Fruit fly (Drosophila melanogaster) whole organism, embryonic: Measurements from ENCODE around the gene Eato.

Experiments used
- Ada2b ChIP-seq: fragments of 200-800 bp; sonication (Bioruptor generic); IDR thresholded peaks from 2 replicates; pipeline ENCODE4 v1.3.6; 2022; ENCODE audit warnings: missing biosample characterization, missing genetic modification characterization
- B-H2 ChIP-seq: fragments of 200-800 bp; sonication (Bioruptor generic); optimal IDR thresholded peaks from 2 replicates; lab custom pipeline; 2018; ENCODE audit warnings: missing biosample characterization, mild to moderate bottlenecking, missing genetic modification characterization
- CG10209 ChIP-seq: fragments of 200-800 bp; sonication (Bioruptor generic); optimal IDR thresholded peaks from 3 replicates; lab custom pipeline; 2017; ENCODE audit warnings: missing biosample characterization, mild to moderate bottlenecking, missing genetic modification characterization, missing genetic modification reagents
- CG11560 ChIP-seq: fragments of 200-800 bp; sonication (Bioruptor generic); IDR thresholded peaks from 3 replicates; pipeline ENCODE4 v1.3.6; 2022; ENCODE audit warnings: missing biosample characterization, missing genetic modification characterization
- CG12391 ChIP-seq: fragments of 200-800 bp; sonication (Bioruptor generic); optimal IDR thresholded peaks from 3 replicates; lab custom pipeline; 2018; ENCODE audit warnings: missing biosample characterization, mild to moderate bottlenecking, missing genetic modification characterization, moderate library complexity
- CG13296 ChIP-seq: fragments of 200-800 bp; sonication (Bioruptor generic); optimal IDR thresholded peaks from 3 replicates; lab custom pipeline; 2018; ENCODE audit warnings: missing biosample characterization, mild to moderate bottlenecking, missing genetic modification characterization
- CG14860 ChIP-seq: fragments of 200-800 bp; sonication (Bioruptor generic); IDR thresholded peaks from 3 replicates; pipeline ENCODE4 v1.3.6; 2022; ENCODE audit warnings: missing biosample characterization, missing genetic modification characterization; ENCODE audit not compliant: partially characterized antibody
- CG1647 ChIP-seq: fragments of 200-800 bp; sonication (Bioruptor generic); optimal IDR thresholded peaks from 3 replicates; lab custom pipeline; 2016; ENCODE audit warnings: missing biosample characterization, missing genetic modification characterization
- CG16779 ChIP-seq: fragments of 200-800 bp; sonication (Bioruptor generic); IDR thresholded peaks from 2 replicates; pipeline ENCODE4 v1.3.6; 2022; ENCODE audit warnings: missing biosample characterization, missing genetic modification characterization
- CG18476 ChIP-seq: fragments of 200-800 bp; sonication (Bioruptor generic); optimal IDR thresholded peaks from 2 replicates; lab custom pipeline; 2016; ENCODE audit warnings: missing biosample characterization, mild to moderate bottlenecking, missing genetic modification characterization
- CG2875 ChIP-seq: fragments of 200-800 bp; sonication (Bioruptor generic); optimal IDR thresholded peaks from 2 replicates; lab custom pipeline; 2017; ENCODE audit warnings: missing biosample characterization, mild to moderate bottlenecking, missing genetic modification characterization, missing genetic modification reagents
- CG6689 ChIP-seq: fragments of 200-800 bp; sonication (Bioruptor generic); IDR thresholded peaks from 2 replicates; pipeline ENCODE4 v1.3.6; 2022; ENCODE audit warnings: missing biosample characterization, missing genetic modification characterization
- CG6854 ChIP-seq: fragments of 200-800 bp; sonication (Bioruptor generic); optimal IDR thresholded peaks from 3 replicates; lab custom pipeline; 2017; ENCODE audit warnings: missing biosample characterization, mild to moderate bottlenecking, missing genetic modification characterization
- CG7357 ChIP-seq: fragments of 200-800 bp; sonication (Bioruptor generic); IDR thresholded peaks from 3 replicates; pipeline ENCODE4 v1.3.6; 2022; ENCODE audit warnings: missing biosample characterization, missing genetic modification characterization
- CG8478 ChIP-seq: fragments of >200 bp; optimal IDR thresholded peaks from 2 replicates; lab custom pipeline; 2018
- CG9932 ChIP-seq: fragments of 200-800 bp; sonication (Bioruptor generic); IDR thresholded peaks from 2 replicates; pipeline ENCODE4 v1.3.6; 2022; ENCODE audit warnings: missing biosample characterization, missing genetic modification characterization
- Dll ChIP-seq: fragments of 200-800 bp; sonication (Bioruptor generic); IDR thresholded peaks from 4 replicates; pipeline ENCODE4 v1.3.6; 2022; ENCODE audit warnings: missing biosample characterization, missing genetic modification characterization; ENCODE audit not compliant: partially characterized antibody
- Doc2 ChIP-seq: fragments of 200-800 bp; sonication (Bioruptor generic); IDR thresholded peaks from 2 replicates; pipeline ENCODE4 v1.3.6; 2022; ENCODE audit warnings: missing biosample characterization, missing genetic modification characterization
- ERR ChIP-seq: fragments of 200-800 bp; sonication (Bioruptor generic); optimal IDR thresholded peaks from 2 replicates; lab custom pipeline; 2016; ENCODE audit warnings: missing biosample characterization, missing genetic modification characterization
- Ets65A ChIP-seq: fragments of 200-800 bp; sonication (Bioruptor generic); peaks from one replicate; lab custom pipeline; 2016; ENCODE audit warnings: missing biosample characterization, missing genetic modification characterization
- Hmr ChIP-seq: fragments of 200-800 bp; sonication (Bioruptor generic); optimal IDR thresholded peaks from 3 replicates; lab custom pipeline; 2017; ENCODE audit warnings: mild to moderate bottlenecking, missing biosample characterization, missing genetic modification reagents, missing genetic modification characterization
- Hr39 ChIP-seq: fragments of >200 bp; optimal IDR thresholded peaks from 2 replicates; lab custom pipeline; 2017
- Med ChIP-seq: fragments of 200-800 bp; sonication (Bioruptor generic); peaks from one replicate; lab custom pipeline; 2016; ENCODE audit warnings: missing biosample characterization, missing genetic modification characterization, mild to moderate bottlenecking, inconsistent platforms, moderate library complexity
- Neu2 ChIP-seq: fragments of 200-800 bp; sonication (Bioruptor generic); optimal IDR thresholded peaks from 3 replicates; lab custom pipeline; 2016; ENCODE audit warnings: missing biosample characterization, missing genetic modification characterization, borderline replicate concordance
- Nf-YA ChIP-seq: fragments of 200-800 bp; sonication (Bioruptor generic); IDR thresholded peaks from 2 replicates; pipeline ENCODE4 v1.3.6; 2022; ENCODE audit warnings: missing biosample characterization, missing genetic modification characterization
- Opbp ChIP-seq: fragments of 200-800 bp; sonication (Bioruptor generic); IDR thresholded peaks from 3 replicates; pipeline ENCODE4 v1.3.6; 2022; ENCODE audit warnings: missing biosample characterization, missing genetic modification characterization; ENCODE audit not compliant: partially characterized antibody
- Pdp1 ChIP-seq, 2 experiments: fragments of 200-800 bp; sonication (Bioruptor generic); optimal IDR thresholded peaks; 3 replicates each; lab custom pipeline; 2016; ENCODE audit warnings: missing biosample characterization in 2 of 2, missing genetic modification characterization in 2 of 2, mild to moderate bottlenecking in 1 of 2, moderate library complexity in 1 of 2
- Poxn ChIP-seq: fragments of 200-800 bp; sonication (Bioruptor generic); IDR thresholded peaks from 2 replicates; pipeline ENCODE4 v1.3.6; 2022; ENCODE audit warnings: missing biosample characterization, missing genetic modification characterization
- Sin3A ChIP-seq: fragments of >200 bp; optimal IDR thresholded peaks from 2 replicates; lab custom pipeline; 2018
- TFAM ChIP-seq: fragments of 200-800 bp; sonication (Bioruptor generic); optimal IDR thresholded peaks from 2 replicates; lab custom pipeline; 2017; ENCODE audit warnings: missing biosample characterization, missing genetic modification characterization, inconsistent platforms
- Taf1 ChIP-seq: fragments of 200-800 bp; sonication (Bioruptor generic); IDR thresholded peaks from 2 replicates; pipeline ENCODE4 v1.3.6; 2022; ENCODE audit warnings: missing biosample characterization, missing genetic modification characterization
- Tbp ChIP-seq: fragments of >200 bp; optimal IDR thresholded peaks from 2 replicates; lab custom pipeline; 2018; ENCODE audit warnings: missing biosample characterization, missing genetic modification characterization
- Xbp1 ChIP-seq: fragments of 200-800 bp; sonication (Bioruptor generic); optimal IDR thresholded peaks from 3 replicates; lab custom pipeline; 2016; ENCODE audit warnings: missing biosample characterization, mild to moderate bottlenecking, missing genetic modification characterization
- abd-A ChIP-seq: fragments of 200-800 bp; sonication (Bioruptor generic); optimal IDR thresholded peaks from 3 replicates; lab custom pipeline; 2019; ENCODE audit warnings: missing biosample characterization, mild to moderate bottlenecking, missing genetic modification characterization, moderate library complexity
- ash1 ChIP-seq: fragments of 200-800 bp; sonication (Bioruptor generic); optimal IDR thresholded peaks from 2 replicates; lab custom pipeline; 2018; ENCODE audit warnings: missing biosample characterization, mild to moderate bottlenecking, missing genetic modification characterization
- cad ChIP-seq: fragments of >200 bp; optimal IDR thresholded peaks from 2 replicates; lab custom pipeline; 2017; ENCODE audit warnings: missing biosample characterization, missing genetic modification characterization
- ems ChIP-seq: fragments of 200-800 bp; sonication (Bioruptor generic); optimal IDR thresholded peaks from 3 replicates; lab custom pipeline; 2016; ENCODE audit warnings: missing biosample characterization, missing genetic modification characterization
- ftz-f1 ChIP-seq: fragments of 200-800 bp; sonication (Bioruptor generic); optimal IDR thresholded peaks from 2 replicates; lab custom pipeline; 2016; ENCODE audit warnings: missing biosample characterization, missing genetic modification characterization
- hb ChIP-seq: fragments of 200-800 bp; sonication (Bioruptor generic); IDR thresholded peaks from 3 replicates; pipeline ENCODE4 v1.3.6; 2022; ENCODE audit warnings: missing biosample characterization, missing genetic modification characterization; ENCODE audit not compliant: partially characterized antibody
- hkb ChIP-seq, 2 experiments: fragments of 200-800 bp in 1 of 2; fragments of >200 bp in 1 of 2; sonication (Bioruptor generic) in 1 of 2; IDR thresholded peaks in 1 of 2; optimal IDR thresholded peaks in 1 of 2; 2 replicates each; pipeline versions ENCODE4 v1.3.6 to Lab custom; 2017 to 2022; ENCODE audit warnings: missing biosample characterization in 1 of 2, missing genetic modification characterization in 1 of 2
- nau ChIP-seq: fragments of 200-800 bp; sonication (Bioruptor generic); optimal IDR thresholded peaks from 3 replicates; lab custom pipeline; 2017; ENCODE audit warnings: missing biosample characterization, mild to moderate bottlenecking, missing genetic modification characterization, missing genetic modification reagents
- pho ChIP-seq: fragments of 200-800 bp; sonication (Bioruptor generic); optimal IDR thresholded peaks from 2 replicates; lab custom pipeline; 2016; ENCODE audit warnings: missing biosample characterization, missing genetic modification characterization
- pros ChIP-seq: fragments of 200-800 bp; sonication (Bioruptor generic); optimal IDR thresholded peaks from 3 replicates; lab custom pipeline; 2019; ENCODE audit warnings: missing biosample characterization, mild to moderate bottlenecking, missing genetic modification characterization, moderate library complexity
- schlank ChIP-seq: fragments of 200-800 bp; sonication (Bioruptor generic); optimal IDR thresholded peaks from 2 replicates; lab custom pipeline; 2018; ENCODE audit warnings: missing biosample characterization, mild to moderate bottlenecking, missing genetic modification characterization
- sima ChIP-seq: fragments of 200-800 bp; sonication (Bioruptor generic); optimal IDR thresholded peaks from 2 replicates; lab custom pipeline; 2016; ENCODE audit warnings: missing biosample characterization, missing genetic modification characterization
- sna ChIP-seq: fragments of 200-800 bp; sonication (Bioruptor generic); IDR thresholded peaks from 2 replicates; pipeline ENCODE4 v1.3.6; 2022; ENCODE audit warnings: missing biosample characterization, missing genetic modification characterization; ENCODE audit not compliant: partially characterized antibody
- vvl ChIP-seq: fragments of 200-800 bp; sonication (Bioruptor generic); IDR thresholded peaks from 2 replicates; pipeline ENCODE4 v1.3.6; 2022; ENCODE audit warnings: missing biosample characterization, missing genetic modification characterization
- zf30C ChIP-seq: fragments of 200-800 bp; sonication (Bioruptor generic); optimal IDR thresholded peaks from 3 replicates; lab custom pipeline; 2018; ENCODE audit warnings: missing biosample characterization, mild to moderate bottlenecking, missing genetic modification characterization
- zfh1 ChIP-seq: fragments of 200-800 bp; sonication (Bioruptor generic); IDR thresholded peaks from 3 replicates; pipeline ENCODE4 v1.3.6; 2022; ENCODE audit warnings: missing biosample characterization, missing genetic modification characterization

Gene Eato

dm6 chr2L:13835002-13835910 is 51.4 kb downstream of the Eato start, which contains the start of the genes mRpS23 and CenG1A (continued):
- TF ChIP-seq CG7357 (GFP tag; lab: Robert Waterston, UW) (peak; percentile 99), vvl (GFP tag; lab: Robert Waterston, UW) (peak; percentile 100), Ets65A (GFP tag; lab: Kevin White, UChicago) (peak; percentile 100), ems (peak; percentile 100), sima (GFP tag; lab: Kevin White, UChicago) (peak; percentile 98), pros (GFP tag; lab: Kevin White, UChicago) (peak; percentile 80), CG11560 (peak; percentile 95), zf30C (GFP tag; lab: Kevin White, UChicago) (peak; percentile 60), CG2875 (GFP tag; lab: Kevin White, UChicago) (peak; percentile 100), sna (peak; percentile 85), CG12391 (peak; percentile 100), Hmr (peak; percentile 100), ftz-f1 (GFP tag; lab: Kevin White, UChicago) (peak; percentile 94), Dll (GFP tag; lab: Robert Waterston, UW) (peak; percentile 93), Doc2 (GFP tag; lab: Robert Waterston, UW) (peak; percentile 99), CG14860 (GFP tag; lab: Robert Waterston, UW) (peak; percentile 86), Neu2 (peak; percentile 98), CG18476 (peak; percentile 99), Taf1 (peak; percentile 100), Opbp (peak; percentile 63), zfh1 (peak; percentile 100), Med (GFP tag; lab: Kevin White, UChicago) (peak; percentile 100), Sin3A (peak; percentile 55), ERR (GFP tag; lab: Kevin White, UChicago) (peak; percentile 99), CG6854 (peak; percentile 100), TFAM (GFP tag; lab: Kevin White, UChicago) (peak; percentile 97), B-H2 (GFP tag; lab: Kevin White, UChicago) (peak; percentile 99), Tbp (GFP tag; lab: Kevin White, UChicago) (no peak), ash1 (GFP tag; lab: Kevin White, UChicago) (peak; percentile 99), CG1647 (GFP tag; lab: Kevin White, UChicago) (peak; percentile 99), schlank (peak; percentile 100), Poxn (GFP tag; lab: Robert Waterston, UW) (peak; percentile 99), Nf-YA (peak; percentile 100), hkb (optimal IDR thresholded peaks at IDR 0.05; lab: Kevin White, UChicago) (no peak), hkb (GFP tag; IDR thresholded peaks at IDR 0.05; lab: Robert Waterston, UW) (peak; percentile 100), CG13296 (peak; percentile 100), Hr39 (lab: Kevin White, UChicago) (no peak), Ada2b (GFP tag; lab: Robert Waterston, UW) (peak; percentile 100), pho (GFP tag; lab: Kevin White, UChicago) (peak; percentile 100), Xbp1 (GFP tag; lab: Kevin White, UChicago) (peak; percentile 100), abd-A (tag; lab: Kevin White, UChicago) (no peak), CG6689 (peak; percentile 100), Pdp1 (GFP tag; optimal IDR thresholded peaks at IDR 0.05; lab: Kevin White, UChicago) (peak; percentile 99 to 100), cad (GFP tag; lab: Kevin White, UChicago) (no peak), CG8478 (lab: Kevin White, UChicago) (no peak), hb (GFP tag; lab: Robert Waterston, UW) (peak; percentile 83), CG10209 (peak; percentile 100), nau (peak; percentile 100), CG9932 (peak; percentile 100), CG16779 (GFP tag; lab: Robert Waterston, UW) (peak; percentile 100)
